Comparison of ENCODE assay signal across 1 fruit fly cellular context in genomic region chrX:12575827-12576408, dm6.
TF ChIP-seq lines count a peak whose summit lies in the region.

No protein-coding gene starts in this region.

TF ChIP-seq in whole organism, embryonic, 481 proteins besides CTCF, POLR2A, EP300 and RAD21 (continued from another document and continues in another):
- TF ChIP-seq CG31388 (GFP tag; optimal IDR thresholded peaks at IDR 0.05; lab: Kevin White, UChicago) (no peak), CG4282 (GFP tag; optimal IDR thresholded peaks at IDR 0.05; lab: Kevin White, UChicago) (peak; percentile 35), pb (GFP tag; optimal IDR thresholded peaks at IDR 0.05; lab: Kevin White, UChicago) (no peak), zfh1 (GFP tag; IDR thresholded peaks at IDR 0.05; lab: Robert Waterston, UW) (peak; percentile 68; the same call in 2 of the 3 replicates), CG17328 (GFP tag; IDR thresholded peaks at IDR 0.05; lab: Robert Waterston, UW) (peak; percentile 61), Sox102F (GFP tag; optimal IDR thresholded peaks at IDR 0.05; lab: Kevin White, UChicago) (peak; percentile 71), chif (GFP tag; optimal IDR thresholded peaks at IDR 0.05; lab: Kevin White, UChicago) (peak; percentile 32 to 79), ase (GFP tag; IDR thresholded peaks at IDR 0.05; lab: Robert Waterston, UW) (no peak), CG10431 (GFP tag; optimal IDR thresholded peaks at IDR 0.05; lab: Kevin White, UChicago) (peak; percentile 20), CG10267 (tag; optimal IDR thresholded peaks at IDR 0.05; lab: Kevin White, UChicago) (peak; percentile 68), CG32767 (GFP tag; IDR thresholded peaks at IDR 0.05; lab: Robert Waterston, UW) (peak; percentile 46; the same call in 1 of the 2 replicates), CG11696 (GFP tag; IDR thresholded peaks at IDR 0.05; lab: Robert Waterston, UW) (no peak), en (GFP tag; optimal IDR thresholded peaks at IDR 0.05; lab: Kevin White, UChicago) (no peak), CG15696 (tag; optimal IDR thresholded peaks at IDR 0.05; lab: Kevin White, UChicago) (peak; percentile 68), CG8944 (GFP tag; optimal IDR thresholded peaks at IDR 0.05; lab: Kevin White, UChicago) (peak; percentile 9), CoRest (tag; optimal IDR thresholded peaks at IDR 0.05; lab: Kevin White, UChicago) (peak; percentile 82), CG9797 (GFP tag; optimal IDR thresholded peaks at IDR 0.05; lab: Kevin White, UChicago) (no peak), zen2 (GFP tag; IDR thresholded peaks at IDR 0.05; lab: Robert Waterston, UW; ENCODE audit: partially characterized antibody) (no peak), ac (GFP tag; optimal IDR thresholded peaks at IDR 0.05; lab: Kevin White, UChicago) (peak; percentile 38), CG16863 (GFP tag; optimal IDR thresholded peaks at IDR 0.05; lab: Kevin White, UChicago) (peak; percentile 59), CG8281 (tag; optimal IDR thresholded peaks at IDR 0.05; lab: Kevin White, UChicago) (peak; percentile 7), wor (GFP tag; IDR thresholded peaks at IDR 0.05; lab: Robert Waterston, UW) (peak; percentile 33), disco-r (GFP tag; optimal IDR thresholded peaks at IDR 0.05; lab: Kevin White, UChicago) (peak; percentile 17), chn (GFP tag; optimal IDR thresholded peaks at IDR 0.05; lab: Kevin White, UChicago) (peak; percentile 78), usp (GFP tag; optimal IDR thresholded peaks at IDR 0.05; lab: Kevin White, UChicago) (no peak), CrebB (tag; optimal IDR thresholded peaks at IDR 0.05; lab: Kevin White, UChicago) (no peak), sqz (GFP tag; optimal IDR thresholded peaks at IDR 0.05; lab: Kevin White, UChicago) (peak; percentile 32), CG12155 (GFP tag; optimal IDR thresholded peaks at IDR 0.05; lab: Kevin White, UChicago) (no peak), CG15269 (tag; optimal IDR thresholded peaks at IDR 0.05; lab: Kevin White, UChicago) (no peak), ems (GFP tag; optimal IDR thresholded peaks at IDR 0.05; lab: Kevin White, UChicago) (peak; percentile 46), seq (GFP tag; IDR thresholded peaks at IDR 0.05; lab: Robert Waterston, UW) (no peak), insv (GFP tag; optimal IDR thresholded peaks at IDR 0.05; lab: Kevin White, UChicago) (no peak), Hey (tag; optimal IDR thresholded peaks at IDR 0.05; lab: Kevin White, UChicago) (no peak), nmo (GFP tag; optimal IDR thresholded peaks at IDR 0.05; lab: Kevin White, UChicago) (peak; percentile 88), CG7271 (tag; optimal IDR thresholded peaks at IDR 0.05; lab: Kevin White, UChicago) (no peak), nom (GFP tag; optimal IDR thresholded peaks at IDR 0.05; lab: Kevin White, UChicago) (peak; percentile 49), CG6683 (GFP tag; optimal IDR thresholded peaks at IDR 0.05; lab: Kevin White, UChicago) (no peak), onecut (GFP tag; IDR thresholded peaks at IDR 0.05; lab: Robert Waterston, UW) (no peak; the same call in 1 of the 2 replicates), nau (GFP tag; optimal IDR thresholded peaks at IDR 0.05; lab: Kevin White, UChicago) (peak; percentile 25), bsh (GFP tag; optimal IDR thresholded peaks at IDR 0.05; lab: Kevin White, UChicago) (peak; percentile 90 to 91), ERR (GFP tag; optimal IDR thresholded peaks at IDR 0.05; lab: Kevin White, UChicago) (no peak), tup (GFP tag; optimal IDR thresholded peaks at IDR 0.05; lab: Kevin White, UChicago) (no peak), CG12104 (GFP tag; optimal IDR thresholded peaks at IDR 0.05; lab: Kevin White, UChicago) (peak; percentile 2), scrt (GFP tag; optimal IDR thresholded peaks at IDR 0.05; lab: Kevin White, UChicago) (no peak), Bteb2 (GFP tag; optimal IDR thresholded peaks at IDR 0.05; lab: Kevin White, UChicago) (peak; percentile 16), CG1529 (GFP tag; optimal IDR thresholded peaks at IDR 0.05; lab: Kevin White, UChicago) (peak; percentile 78), prd (optimal IDR thresholded peaks at IDR 0.05; lab: Kevin White, UChicago) (no peak), prd (GFP tag; IDR thresholded peaks at IDR 0.05; lab: Robert Waterston, UW) (peak; percentile 64; the same call in 2 of the 3 replicates), Awh (GFP tag; IDR thresholded peaks at IDR 0.05; lab: Robert Waterston, UW) (no peak; the same call in 1 of the 2 replicates), da (GFP tag; optimal IDR thresholded peaks at IDR 0.05; lab: Kevin White, UChicago) (no peak), D (optimal IDR thresholded peaks at IDR 0.05; lab: Kevin White, UChicago) (no peak), D (GFP tag; optimal IDR thresholded peaks at IDR 0.05; lab: Kevin White, UChicago) (peak; percentile 82), CG12219 (GFP tag; optimal IDR thresholded peaks at IDR 0.05; lab: Kevin White, UChicago) (peak; percentile 54), CG3726 (GFP tag; IDR thresholded peaks at IDR 0.05; lab: Robert Waterston, UW) (no peak), CG17385 (GFP tag; optimal IDR thresholded peaks at IDR 0.05; lab: Kevin White, UChicago) (peak; percentile 12), CG17359 (tag; optimal IDR thresholded peaks at IDR 0.05; lab: Kevin White, UChicago) (peak; percentile 57), inv (GFP tag; IDR thresholded peaks at IDR 0.05; lab: Robert Waterston, UW; ENCODE audit: partially characterized antibody) (no peak), Hmr (GFP tag; optimal IDR thresholded peaks at IDR 0.05; lab: Kevin White, UChicago) (no peak), Aef1 (GFP tag; IDR thresholded peaks at IDR 0.05; lab: Robert Waterston, UW) (no peak), CG16813 (GFP tag; IDR thresholded peaks at IDR 0.05; lab: Robert Waterston, UW; ENCODE audit: partially characterized antibody) (no peak), CG5245 (GFP tag; optimal IDR thresholded peaks at IDR 0.05; lab: Kevin White, UChicago) (peak; percentile 34), CG3407 (GFP tag; optimal IDR thresholded peaks at IDR 0.05; lab: Kevin White, UChicago) (peak; percentile 72), CG7987 (GFP tag; optimal IDR thresholded peaks at IDR 0.05; lab: Kevin White, UChicago) (no peak), zf30C (GFP tag; optimal IDR thresholded peaks at IDR 0.05; lab: Kevin White, UChicago) (no peak), exex (tag; optimal IDR thresholded peaks at IDR 0.05; lab: Kevin White, UChicago) (no peak), CG14710 (tag; optimal IDR thresholded peaks at IDR 0.05; lab: Kevin White, UChicago) (peak; percentile 85), CkIIα-i1 (GFP tag; IDR thresholded peaks at IDR 0.05; lab: Robert Waterston, UW) (no peak), CG12236 (GFP tag; optimal IDR thresholded peaks at IDR 0.05; lab: Kevin White, UChicago) (peak; percentile 57), TFAM (GFP tag; optimal IDR thresholded peaks at IDR 0.05; lab: Kevin White, UChicago) (peak; percentile 3), Gsc (GFP tag; IDR thresholded peaks at IDR 0.05; lab: Robert Waterston, UW) (peak; percentile 26; the same call in 1 of the 2 replicates), yki (optimal IDR thresholded peaks at IDR 0.05; lab: Kevin White, UChicago) (no peak), HLHmδ (GFP tag; optimal IDR thresholded peaks at IDR 0.05; lab: Kevin White, UChicago) (peak; percentile 34), CG17361 (GFP tag; IDR thresholded peaks at IDR 0.05; lab: Robert Waterston, UW) (peak; percentile 91), CG11247 (GFP tag; IDR thresholded peaks at IDR 0.05; lab: Robert Waterston, UW) (no peak), CG10959 (GFP tag; IDR thresholded peaks at IDR 0.05; lab: Robert Waterston, UW) (no peak; the same call in none of the 2 replicates), CG3838 (GFP tag; optimal IDR thresholded peaks at IDR 0.05; lab: Kevin White, UChicago) (peak; percentile 15), Dip3 (GFP tag; optimal IDR thresholded peaks at IDR 0.05; lab: Kevin White, UChicago) (no peak), ssp (GFP tag; IDR thresholded peaks at IDR 0.05; lab: Robert Waterston, UW) (0 out of 2 replicates have a peak, but pooled peaks have one; percentile 19), CG3163 (GFP tag; optimal IDR thresholded peaks at IDR 0.05; lab: Kevin White, UChicago) (no peak), CG8359 (GFP tag; optimal IDR thresholded peaks at IDR 0.05; lab: Kevin White, UChicago; ENCODE audit: borderline replicate concordance) (peak; percentile 70), CG18262 (tag; optimal IDR thresholded peaks at IDR 0.05; lab: Kevin White, UChicago) (peak; percentile 92), tx (GFP tag; optimal IDR thresholded peaks at IDR 0.05; lab: Kevin White, UChicago) (no peak), cwo (GFP tag; optimal IDR thresholded peaks at IDR 0.05; lab: Kevin White, UChicago) (no peak), CG10462 (GFP tag; optimal IDR thresholded peaks at IDR 0.05; lab: Kevin White, UChicago) (peak; percentile 42), otp (GFP tag; IDR thresholded peaks at IDR 0.05; lab: Robert Waterston, UW) (peak; percentile 62; the same call in 1 of the 3 replicates), HmgZ (tag; optimal IDR thresholded peaks at IDR 0.05; lab: Kevin White, UChicago) (no peak), Drgx (GFP tag; IDR thresholded peaks at IDR 0.05; lab: Robert Waterston, UW) (peak; percentile 86), org-1 (GFP tag; optimal IDR thresholded peaks at IDR 0.05; lab: Kevin White, UChicago) (peak; percentile 46), Ets65A (GFP tag; lab: Kevin White, UChicago) (peak; percentile 20), CG7357 (GFP tag; IDR thresholded peaks at IDR 0.05; lab: Robert Waterston, UW) (peak; percentile 37; the same call in 1 of the 3 replicates), dmrt99B (tag; optimal IDR thresholded peaks at IDR 0.05; lab: Kevin White, UChicago) (peak; percentile 68), CG6791 (GFP tag; IDR thresholded peaks at IDR 0.05; lab: Robert Waterston, UW; ENCODE audit: partially characterized antibody) (0 out of 3 replicates have a peak, but pooled peaks have one; percentile 42), Opbp (GFP tag; IDR thresholded peaks at IDR 0.05; lab: Robert Waterston, UW; ENCODE audit: partially characterized antibody) (no peak), Nf-YA (GFP tag; IDR thresholded peaks at IDR 0.05; lab: Robert Waterston, UW) (0 out of 2 replicates have a peak, but pooled peaks have one; percentile 6), crc (GFP tag; optimal IDR thresholded peaks at IDR 0.05; lab: Kevin White, UChicago) (no peak), CG16815 (GFP tag; optimal IDR thresholded peaks at IDR 0.05; lab: Kevin White, UChicago) (peak; percentile 77), tio (GFP tag; optimal IDR thresholded peaks at IDR 0.05; lab: Kevin White, UChicago) (peak; percentile 85), btn (GFP tag; optimal IDR thresholded peaks at IDR 0.05; lab: Kevin White, UChicago) (no peak), CG10543 (GFP tag; optimal IDR thresholded peaks at IDR 0.05; lab: Kevin White, UChicago) (no peak), E2f2 (GFP tag; IDR thresholded peaks at IDR 0.05; lab: Robert Waterston, UW) (peak; percentile 18; the same call in 1 of the 2 replicates), CG17186 (GFP tag; optimal IDR thresholded peaks at IDR 0.05; lab: Kevin White, UChicago) (peak; percentile 49), Doc2 (GFP tag; IDR thresholded peaks at IDR 0.05; lab: Robert Waterston, UW) (no peak), CG15011 (GFP tag; optimal IDR thresholded peaks at IDR 0.05; lab: Kevin White, UChicago) (no peak), al (GFP tag; IDR thresholded peaks at IDR 0.05; lab: Robert Waterston, UW) (no peak), Med (GFP tag; lab: Kevin White, UChicago) (peak; percentile 76), CG3847 (GFP tag; IDR thresholded peaks at IDR 0.05; lab: Robert Waterston, UW) (no peak), Dp (GFP tag; optimal IDR thresholded peaks at IDR 0.05; lab: Kevin White, UChicago) (no peak), esg (GFP tag; conservative IDR thresholded peaks at IDR 0.05; lab: Robert Waterston, UW) (no peak; the same call in 1 of the 2 replicates), h (optimal IDR thresholded peaks at IDR 0.05; lab: Kevin White, UChicago) (no peak), CG12659 (GFP tag; optimal IDR thresholded peaks at IDR 0.05; lab: Kevin White, UChicago) (peak; percentile 37), Nf-YC (tag; optimal IDR thresholded peaks at IDR 0.05; lab: Kevin White, UChicago) (no peak), CG4404 (GFP tag; IDR thresholded peaks at IDR 0.05; lab: Robert Waterston, UW) (peak; percentile 67), Mes4 (GFP tag; optimal IDR thresholded peaks at IDR 0.05; lab: Kevin White, UChicago) (peak; percentile 36), pho (GFP tag; optimal IDR thresholded peaks at IDR 0.05; lab: Kevin White, UChicago) (no peak), C15 (GFP tag; IDR thresholded peaks at IDR 0.05; lab: Robert Waterston, UW) (no peak), D19A (tag; optimal IDR thresholded peaks at IDR 0.05; lab: Kevin White, UChicago) (peak; percentile 79), CG18011 (GFP tag; optimal IDR thresholded peaks at IDR 0.05; lab: Kevin White, UChicago) (no peak), Xbp1 (GFP tag; optimal IDR thresholded peaks at IDR 0.05; lab: Kevin White, UChicago) (peak; percentile 66), fu2 (GFP tag; optimal IDR thresholded peaks at IDR 0.05; lab: Kevin White, UChicago) (no peak), Myb (GFP tag; optimal IDR thresholded peaks at IDR 0.05; lab: Kevin White, UChicago) (no peak), Mad (GFP tag; optimal IDR thresholded peaks at IDR 0.05; lab: Kevin White, UChicago) (peak; percentile 25), CG2129 (GFP tag; IDR thresholded peaks at IDR 0.05; lab: Robert Waterston, UW; ENCODE audit: partially characterized antibody) (no peak), lmd (GFP tag; IDR thresholded peaks at IDR 0.05; lab: Robert Waterston, UW) (peak; percentile 52; the same call in 1 of the 2 replicates), Atf6 (GFP tag; IDR thresholded peaks at IDR 0.05; lab: Robert Waterston, UW) (no peak), Tbp (GFP tag; optimal IDR thresholded peaks at IDR 0.05; lab: Kevin White, UChicago) (no peak), HLH4C (GFP tag; IDR thresholded peaks at IDR 0.05; lab: Robert Waterston, UW; ENCODE audit: partially characterized antibody) (no peak), CG1233 (GFP tag; optimal IDR thresholded peaks at IDR 0.05; lab: Kevin White, UChicago) (peak; percentile 60), CG12942 (GFP tag; optimal IDR thresholded peaks at IDR 0.05; lab: Kevin White, UChicago) (peak; percentile 40), twi (tag; optimal IDR thresholded peaks at IDR 0.05; lab: Kevin White, UChicago) (peak; percentile 64), CG16779 (GFP tag; IDR thresholded peaks at IDR 0.05; lab: Robert Waterston, UW) (no peak), vvl (GFP tag; IDR thresholded peaks at IDR 0.05; lab: Robert Waterston, UW) (peak; percentile 66), CG9727 (GFP tag; optimal IDR thresholded peaks at IDR 0.05; lab: Kevin White, UChicago) (peak; percentile 83), CG9817 (tag; optimal IDR thresholded peaks at IDR 0.05; lab: Kevin White, UChicago) (peak; percentile 7)
